Fruit fly (Drosophila melanogaster): ENCODE measurements around the gene Ufd4.

DNA sequence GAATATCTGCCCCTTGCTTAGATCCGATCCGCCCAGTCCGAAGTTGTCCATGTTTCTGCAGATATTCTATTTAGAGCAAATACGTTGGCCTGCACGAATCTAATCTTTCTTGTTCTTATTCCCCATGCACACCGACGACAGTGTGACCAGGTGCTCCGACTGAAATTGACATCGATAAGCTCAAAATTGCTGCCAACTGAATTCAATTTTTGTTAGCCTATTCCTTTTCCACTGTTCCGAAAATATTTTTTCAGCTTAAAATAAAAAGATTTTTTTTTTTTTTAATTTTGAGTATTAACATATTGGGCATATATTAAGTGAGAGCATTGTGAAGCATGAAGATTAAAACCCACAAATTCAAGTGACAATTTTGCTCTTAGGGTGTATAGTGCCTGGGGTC is 11.6 kb upstream of the Ufd4 start, which contains the start of gene nmd:
- no peak for TF ChIP-seq Myc (optimal IDR thresholded peaks at IDR 0.05)
- no peak for TF ChIP-seq h (optimal IDR thresholded peaks at IDR 0.05)
- TF ChIP-seq psq (optimal IDR thresholded peaks at IDR 0.05) = no peak
